Worm (Caenorhabditis elegans): ENCODE data around the gene gpd-3.

ce11 chrX:3089894-3090414 is 23.2 kb downstream of the gpd-3 start:
- TF ChIP-seq egl-27 (tag; optimal IDR thresholded peaks at IDR 0.05) (no peak), unc-62 (GFP tag; optimal IDR thresholded peaks at IDR 0.05) (no peak), ztf-11 (tag; optimal IDR thresholded peaks at IDR 0.05) (no peak), zip-4 (GFP tag; optimal IDR thresholded peaks at IDR 0.05) (no peak)

Measured in whole organism, L1 larva.